Fruit fly (Drosophila melanogaster) whole organism, adult: ENCODE results near the gene Sdhaf3.

Experiments used
- CG14711 ChIP-seq: fragments of 200-800 bp; sonication (Bioruptor generic); optimal IDR thresholded peaks from 2 replicates; lab custom pipeline; 2018; ENCODE audit warnings: missing biosample characterization, mild to moderate bottlenecking, missing genetic modification characterization, moderate library complexity
- CG1620 ChIP-seq: fragments of 200-800 bp; sonication (Bioruptor generic); optimal IDR thresholded peaks from 2 replicates; lab custom pipeline; 2016; ENCODE audit warnings: missing biosample characterization, missing genetic modification characterization
- CG33017 ChIP-seq: fragments of 200-800 bp; sonication (Bioruptor generic); optimal IDR thresholded peaks from 2 replicates; lab custom pipeline; 2018; ENCODE audit warnings: missing biosample characterization, mild to moderate bottlenecking, missing genetic modification characterization, moderate library complexity
- CG5204 ChIP-seq: fragments of 200-800 bp; sonication (Bioruptor generic); optimal IDR thresholded peaks from 2 replicates; lab custom pipeline; 2016; ENCODE audit warnings: missing biosample characterization, missing genetic modification characterization
- CG7045 ChIP-seq: fragments of 200-800 bp; sonication (Bioruptor generic); optimal IDR thresholded peaks from 2 replicates; lab custom pipeline; 2017; ENCODE audit warnings: missing biosample characterization, mild to moderate bottlenecking, missing genetic modification characterization
- CG7101 ChIP-seq: fragments of 200-800 bp; sonication (Bioruptor generic); optimal IDR thresholded peaks from 2 replicates; lab custom pipeline; 2018; ENCODE audit warnings: missing biosample characterization, mild to moderate bottlenecking, missing genetic modification characterization, moderate library complexity
- Clk ChIP-seq: fragments of 200-800 bp; sonication (Bioruptor generic); optimal IDR thresholded peaks from 2 replicates; lab custom pipeline; 2017; ENCODE audit warnings: missing biosample characterization, missing genetic modification characterization
- Hr96 ChIP-seq: fragments of 200-800 bp; sonication (Bioruptor generic); optimal IDR thresholded peaks from 2 replicates; lab custom pipeline; 2016; ENCODE audit warnings: missing biosample characterization, missing genetic modification characterization
- Mnt ChIP-seq: fragments of 200-800 bp; sonication (Bioruptor generic); optimal IDR thresholded peaks from 2 replicates; lab custom pipeline; 2016; ENCODE audit warnings: missing biosample characterization, mild to moderate bottlenecking, missing genetic modification characterization
- bab1 ChIP-seq: fragments of 200-800 bp; sonication (Bioruptor generic); optimal IDR thresholded peaks from 3 replicates; lab custom pipeline; 2019; ENCODE audit warnings: missing biosample characterization, mild to moderate bottlenecking, missing genetic modification characterization, moderate library complexity
- cic ChIP-seq: fragments of 200-800 bp; sonication (Bioruptor generic); optimal IDR thresholded peaks from 2 replicates; lab custom pipeline; 2017; ENCODE audit warnings: missing biosample characterization, mild to moderate bottlenecking, missing genetic modification characterization, moderate library complexity
- kay ChIP-seq: fragments of 200-800 bp; sonication (Bioruptor generic); peaks from one replicate; lab custom pipeline; 2016; ENCODE audit warnings: missing biosample characterization, missing genetic modification characterization, borderline replicate concordance
- pad ChIP-seq: fragments of 200-800 bp; sonication (Bioruptor generic); optimal IDR thresholded peaks from 3 replicates; lab custom pipeline; 2017; ENCODE audit warnings: missing biosample characterization, missing genetic modification characterization, mild to moderate bottlenecking, moderate library complexity, missing genetic modification reagents
- toe ChIP-seq: fragments of 200-800 bp; sonication (Bioruptor generic); optimal IDR thresholded peaks from 2 replicates; lab custom pipeline; 2016; ENCODE audit warnings: missing biosample characterization, missing genetic modification characterization

DNA sequence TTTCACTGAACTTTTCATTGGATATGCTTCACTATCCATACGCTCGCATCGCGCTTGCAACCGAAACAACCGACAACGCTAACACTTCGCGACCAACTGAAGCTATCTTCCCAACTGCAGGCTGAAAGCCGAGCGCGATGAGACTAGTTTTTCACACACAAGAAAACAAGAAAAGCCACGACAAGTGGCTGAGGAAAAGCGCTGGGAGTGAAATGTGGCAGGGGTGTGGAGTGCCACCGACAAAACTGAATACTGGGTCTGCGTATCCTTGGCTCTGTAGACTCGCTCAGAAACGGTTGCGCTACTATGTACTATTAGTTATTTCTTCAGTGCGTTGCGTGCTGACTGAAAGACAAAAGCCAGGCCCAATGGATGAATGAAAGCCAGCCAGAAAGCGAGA, 13.1 kb upstream of the Sdhaf3 start, which contains the start of gene Cad89D:
- no peak for TF ChIP-seq kay (GFP tag; lab: Kevin White, UChicago)
- no peak for TF ChIP-seq cic (GFP tag; lab: Kevin White, UChicago)
- no peak for TF ChIP-seq CG1620 (GFP tag; lab: Kevin White, UChicago)
- TF ChIP-seq pad: no peak
- TF ChIP-seq CG5204 (GFP tag; lab: Kevin White, UChicago): no peak
- TF ChIP-seq CG14711 (tag; lab: Kevin White, UChicago): no peak
- TF ChIP-seq toe (GFP tag; lab: Kevin White, UChicago): no peak
- no peak for TF ChIP-seq Hr96 (GFP tag; lab: Kevin White, UChicago)
- TF ChIP-seq CG7101 (tag; lab: Kevin White, UChicago): no peak
- no peak for TF ChIP-seq Clk (GFP tag; lab: Kevin White, UChicago)
- TF ChIP-seq CG7045 (GFP tag; lab: Kevin White, UChicago): no peak
- no peak for TF ChIP-seq bab1 (GFP tag; lab: Kevin White, UChicago)
- no peak for TF ChIP-seq CG33017 (tag; lab: Kevin White, UChicago)
- no peak for TF ChIP-seq Mnt (GFP tag; lab: Kevin White, UChicago)
